Worm (Caenorhabditis elegans) whole organism, early embryonic: Measurements from ENCODE around the gene srbc-78.

Experiments used
- B0310.2 ChIP-seq: sonication (generic microtip); optimal IDR thresholded peaks from 2 replicates; lab custom pipeline; 2016; ENCODE audit warnings: mild to moderate bottlenecking, missing genetic modification characterization, missing compliant biosample characterization
- F13C5.2 ChIP-seq: sonication (generic microtip); optimal IDR thresholded peaks from 2 replicates; lab custom pipeline; 2017; ENCODE audit warnings: mild to moderate bottlenecking, missing genetic modification characterization, inconsistent platforms, missing compliant biosample characterization
- aly-1 ChIP-seq: sonication (generic microtip); optimal IDR thresholded peaks from 2 replicates; lab custom pipeline; 2016; ENCODE audit warnings: missing genetic modification characterization, missing compliant biosample characterization
- ama-1 ChIP-seq: fragments of 150-350 bp; optimal IDR thresholded peaks from 2 replicates; lab custom pipeline; 2014
- ceh-13 ChIP-seq: fragments of 200-800 bp; sonication (Bioruptor generic); optimal IDR thresholded peaks from 2 replicates; lab custom pipeline; 2018; ENCODE audit warnings: mild to moderate bottlenecking, missing genetic modification characterization, missing compliant biosample characterization
- ceh-36 ChIP-seq: sonication (generic microtip); optimal IDR thresholded peaks from 2 replicates; lab custom pipeline; 2016; ENCODE audit warnings: missing genetic modification characterization, inconsistent platforms, missing compliant biosample characterization
- ets-7 ChIP-seq: sonication (generic microtip); optimal IDR thresholded peaks from 2 replicates; lab custom pipeline; 2016; ENCODE audit warnings: missing genotype, missing genetic modification characterization, missing compliant biosample characterization
- flt-1 ChIP-seq: fragments of 200-800 bp; sonication (Bioruptor generic); IDR thresholded peaks from 2 replicates; pipeline ENCODE4 v1.3.6; 2022; ENCODE audit warnings: missing genetic modification characterization, missing compliant biosample characterization
- hmbx-1 ChIP-seq: sonication (generic microtip); optimal IDR thresholded peaks from 2 replicates; lab custom pipeline; 2016; ENCODE audit warnings: mild to moderate bottlenecking, missing genetic modification characterization, missing compliant biosample characterization
- hmg-4 ChIP-seq: fragments of 200-800 bp; sonication (Bioruptor generic); optimal IDR thresholded peaks from 2 replicates; lab custom pipeline; 2018; ENCODE audit warnings: mild to moderate bottlenecking, missing genetic modification characterization, missing compliant biosample characterization
- hnd-1 ChIP-seq: sonication (generic microtip); optimal IDR thresholded peaks from 2 replicates; lab custom pipeline; 2016; ENCODE audit warnings: missing genetic modification characterization, missing compliant biosample characterization
- pes-1 ChIP-seq: fragments of 200-800 bp; sonication (Bioruptor generic); IDR thresholded peaks from 2 replicates; pipeline ENCODE4 v1.3.6; 2022; ENCODE audit warnings: missing genetic modification reagents, missing genetic modification characterization, missing compliant biosample characterization
- scrt-1 ChIP-seq: fragments of 200-800 bp; sonication (Bioruptor generic); IDR thresholded peaks from 2 replicates; pipeline ENCODE4 v1.3.6; 2022; ENCODE audit warnings: missing genetic modification characterization, missing compliant biosample characterization
- sea-1 ChIP-seq: fragments of 200-800 bp; sonication (Bioruptor generic); conservative IDR thresholded peaks from 2 replicates; pipeline ENCODE4 v1.3.6; 2022; ENCODE audit warnings: missing genetic modification characterization, missing compliant biosample characterization
- tbx-11 ChIP-seq: fragments of 200-800 bp; sonication (Bioruptor generic); IDR thresholded peaks from 2 replicates; pipeline ENCODE4 v1.3.6; 2022; ENCODE audit warnings: missing genetic modification characterization, missing compliant biosample characterization
- tbx-37 ChIP-seq: fragments of 200-800 bp; sonication (Bioruptor generic); conservative IDR thresholded peaks from 2 replicates; pipeline ENCODE4 v1.3.6; 2022; ENCODE audit warnings: missing genetic modification reagents, missing genetic modification characterization, missing compliant biosample characterization
- tra-4 ChIP-seq: sonication (generic microtip); optimal IDR thresholded peaks from 2 replicates; lab custom pipeline; 2017; ENCODE audit warnings: missing genetic modification characterization, missing compliant biosample characterization

srbc-78 gene

DNA sequence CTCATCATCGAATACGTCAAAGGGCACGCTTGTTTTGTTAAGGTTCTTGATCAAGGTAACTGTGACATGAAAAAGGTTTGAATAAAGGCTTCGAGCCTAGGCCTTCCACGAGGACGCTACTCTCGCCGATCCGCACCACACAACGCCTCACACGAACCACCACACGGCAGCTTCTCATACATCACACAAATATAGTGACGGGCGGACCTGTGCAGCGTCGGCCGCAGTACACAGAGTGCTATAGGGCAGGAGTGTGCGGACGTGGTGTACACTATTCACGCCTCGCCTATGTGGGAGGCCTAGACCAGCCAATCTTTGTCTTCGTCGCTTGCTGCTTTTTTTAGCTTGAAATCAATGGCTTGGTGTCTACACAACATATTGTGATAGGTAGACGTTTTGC lies 33.4 kb downstream of the srbc-78 start:
- TF ChIP-seq flt-1 (GFP tag; lab: Robert Waterston, UW) = no peak
- TF ChIP-seq tbx-37 (GFP tag; lab: Robert Waterston, UW) = no peak
- TF ChIP-seq F13C5.2 = peak; percentile 12
- TF ChIP-seq aly-1 = no peak
- TF ChIP-seq ama-1 (lab: Kevin White, UChicago) = no peak
- TF ChIP-seq hmg-4 (GFP tag; lab: Kevin White, UChicago) = peak; percentile 58
- no peak for TF ChIP-seq tbx-11 (GFP tag; lab: Robert Waterston, UW)
- no peak for TF ChIP-seq hmbx-1 (tag; lab: Kevin White, UChicago)
- no peak for TF ChIP-seq tra-4 (tag; lab: Kevin White, UChicago)
- no peak for TF ChIP-seq sea-1 (GFP tag; lab: Robert Waterston, UW)
- TF ChIP-seq pes-1 (GFP tag; lab: Robert Waterston, UW) = no peak
- TF ChIP-seq ceh-13 (GFP tag; lab: Kevin White, UChicago) = no peak
- TF ChIP-seq scrt-1 (GFP tag; lab: Robert Waterston, UW) = peak; percentile 54; the same call in 1 of the 2 replicates

DNA sequence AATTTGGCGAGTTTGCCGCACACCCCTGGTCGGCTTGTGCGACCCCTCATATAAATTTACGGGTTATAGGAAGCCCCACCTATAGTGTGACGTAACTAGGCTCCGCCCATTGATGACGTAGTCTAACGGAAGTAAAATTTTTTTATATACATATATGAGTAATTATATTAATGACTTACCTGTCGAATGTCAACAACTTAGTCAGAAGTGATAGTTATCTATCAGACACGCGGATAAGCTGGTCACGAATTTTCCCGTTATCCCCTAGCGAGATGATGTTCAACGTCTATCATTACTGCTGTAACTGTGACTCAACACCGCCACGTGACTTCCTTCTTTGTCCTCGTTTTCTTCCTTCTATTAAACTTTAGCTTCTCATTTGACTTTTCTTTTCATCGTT lies 35.2 kb downstream of the srbc-78 start, which contains the start of gene srd-70:
Gene srd-70, plus strand, starts transcription at position 301 of the 400 bp plus-strand sequence.
- TF ChIP-seq tbx-11 (GFP tag; lab: Robert Waterston, UW) (no peak), hmg-4 (GFP tag; lab: Kevin White, UChicago) (no peak), B0310.2 (tag; lab: Kevin White, UChicago) (no peak), hmbx-1 (tag; lab: Kevin White, UChicago) (no peak), ama-1 (lab: Kevin White, UChicago) (no peak), hnd-1 (tag; lab: Kevin White, UChicago) (no peak), sea-1 (GFP tag; lab: Robert Waterston, UW) (no peak), ets-7 (tag; lab: Kevin White, UChicago) (no peak), tbx-37 (GFP tag; lab: Robert Waterston, UW) (no peak), scrt-1 (GFP tag; lab: Robert Waterston, UW) (no peak), pes-1 (GFP tag; lab: Robert Waterston, UW) (no peak), aly-1 (no peak), F13C5.2 (no peak), ceh-13 (GFP tag; lab: Kevin White, UChicago) (no peak)

DNA sequence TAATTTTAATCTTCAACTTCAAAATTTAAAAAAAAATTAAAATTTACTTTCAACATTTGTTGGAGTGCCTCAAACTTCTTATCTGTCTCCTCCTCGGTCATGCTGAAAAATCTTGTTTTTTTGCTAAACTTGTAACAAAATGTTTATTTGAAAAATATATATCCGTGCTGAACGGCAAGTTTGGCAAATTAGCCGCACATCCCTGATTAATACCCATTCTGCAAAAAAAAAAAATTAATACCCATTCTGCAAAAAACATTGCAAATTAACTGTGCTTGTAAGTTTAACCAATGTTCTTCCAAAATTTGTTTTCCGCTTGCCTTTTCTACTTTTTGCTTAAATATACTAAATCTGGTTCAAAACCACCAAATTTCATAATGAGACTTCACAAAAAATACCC lies 35.9 kb downstream of the srbc-78 start, which contains the start of gene F48F5.6:
Gene F48F5.6, minus strand, starts transcription at position 101 of the 400 bp plus-strand sequence.
- TF ChIP-seq B0310.2 (tag; lab: Kevin White, UChicago) (no peak), ama-1 (lab: Kevin White, UChicago) (no peak), hmbx-1 (tag; lab: Kevin White, UChicago) (no peak), hnd-1 (tag; lab: Kevin White, UChicago) (no peak), tra-4 (tag; lab: Kevin White, UChicago) (no peak), tbx-11 (GFP tag; lab: Robert Waterston, UW) (no peak), tbx-37 (GFP tag; lab: Robert Waterston, UW) (no peak), ceh-36 (tag; lab: Kevin White, UChicago) (no peak), sea-1 (GFP tag; lab: Robert Waterston, UW) (no peak), flt-1 (GFP tag; lab: Robert Waterston, UW) (no peak), pes-1 (GFP tag; lab: Robert Waterston, UW) (no peak)

DNA sequence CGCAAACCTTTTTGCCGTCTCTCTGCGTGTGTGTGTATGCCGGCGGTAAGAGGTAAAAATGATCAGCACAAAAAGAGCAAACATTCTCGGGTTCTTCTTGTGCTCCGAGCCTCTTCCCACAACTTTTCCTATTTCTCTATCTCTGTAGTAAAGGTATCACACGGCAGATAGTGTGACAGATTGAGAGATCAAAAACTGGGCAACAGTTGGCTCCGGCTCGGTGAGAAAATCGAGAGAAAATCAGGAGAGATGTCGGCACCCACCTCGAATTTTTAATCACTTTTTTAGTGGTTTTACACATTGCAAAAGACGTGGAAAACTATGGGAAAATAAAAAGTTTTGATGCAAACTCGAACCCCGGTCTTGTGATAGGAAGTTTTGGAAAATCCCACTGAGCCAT lies 37.2 kb downstream of the srbc-78 start:
- TF ChIP-seq sea-1 (GFP tag; lab: Robert Waterston, UW) (no peak), hmbx-1 (tag; lab: Kevin White, UChicago) (no peak), ama-1 (lab: Kevin White, UChicago) (no peak), ets-7 (tag; lab: Kevin White, UChicago) (no peak), ceh-13 (GFP tag; lab: Kevin White, UChicago) (no peak), tbx-37 (GFP tag; lab: Robert Waterston, UW) (no peak), scrt-1 (GFP tag; lab: Robert Waterston, UW) (no peak), hmg-4 (GFP tag; lab: Kevin White, UChicago) (no peak), hnd-1 (tag; lab: Kevin White, UChicago) (no peak), B0310.2 (tag; lab: Kevin White, UChicago) (no peak), ceh-36 (tag; lab: Kevin White, UChicago) (no peak), flt-1 (GFP tag; lab: Robert Waterston, UW) (no peak), F13C5.2 (no peak), pes-1 (GFP tag; lab: Robert Waterston, UW) (no peak)

DNA sequence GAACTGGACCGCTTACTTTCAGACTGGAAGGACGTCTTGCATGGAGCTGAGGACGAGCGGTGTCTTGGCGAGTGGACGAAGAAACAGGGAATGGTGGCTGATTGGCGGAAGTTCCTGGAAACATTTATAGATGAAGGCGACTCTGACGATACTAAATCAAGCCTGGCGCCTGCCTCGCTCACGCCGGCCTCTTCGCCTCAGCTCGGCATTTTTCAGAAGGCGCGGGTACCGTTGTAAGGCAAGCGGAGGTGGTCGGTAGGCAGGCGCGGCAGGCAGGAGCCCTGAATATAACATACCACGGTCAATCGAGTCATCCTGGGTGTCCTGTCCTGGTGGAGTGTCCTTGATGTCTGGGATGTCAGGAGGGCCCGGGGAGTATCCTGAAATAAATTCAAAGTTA lies 43.1 kb downstream of the srbc-78 start:
- TF ChIP-seq hnd-1 (tag; lab: Kevin White, UChicago) (no peak), F13C5.2 (no peak), tra-4 (tag; lab: Kevin White, UChicago) (no peak), ets-7 (tag; lab: Kevin White, UChicago) (no peak), hmg-4 (GFP tag; lab: Kevin White, UChicago) (no peak), ceh-13 (GFP tag; lab: Kevin White, UChicago) (no peak), flt-1 (GFP tag; lab: Robert Waterston, UW) (no peak), scrt-1 (GFP tag; lab: Robert Waterston, UW) (no peak), aly-1 (no peak), ama-1 (lab: Kevin White, UChicago) (no peak), sea-1 (GFP tag; lab: Robert Waterston, UW) (no peak), B0310.2 (tag; lab: Kevin White, UChicago) (no peak), tbx-37 (GFP tag; lab: Robert Waterston, UW) (no peak), ceh-36 (tag; lab: Kevin White, UChicago) (no peak), hmbx-1 (tag; lab: Kevin White, UChicago) (no peak), tbx-11 (GFP tag; lab: Robert Waterston, UW) (no peak)
